Fruit fly (Drosophila melanogaster): ENCODE results near the gene CG15533.

Gene CG15533

dm6 chr3R:30428459-30428858, at the start of gene CG15533:
Gene CG15533, plus strand, starts transcription at chr3R:30428820.
- TF ChIP-seq grn (GFP tag; optimal IDR thresholded peaks at IDR 0.05) (no peak), yki (optimal IDR thresholded peaks at IDR 0.05) (no peak), CG12744 (GFP tag; optimal IDR thresholded peaks at IDR 0.05) (no peak), sug (tag; optimal IDR thresholded peaks at IDR 0.05) (peak; percentile 94), E2f1 (GFP tag; IDR thresholded peaks at IDR 0.05) (no peak), exex (tag; optimal IDR thresholded peaks at IDR 0.05) (peak; percentile 88), Hr51 (GFP tag; optimal IDR thresholded peaks at IDR 0.05) (no peak), Ets65A (GFP tag) (peak; percentile 52), cwo (GFP tag; optimal IDR thresholded peaks at IDR 0.05) (peak; percentile 2)

dm6 chr3R:30383181-30383580, 45.4 kb upstream of the CG15533 start:
- TF ChIP-seq hth (optimal IDR thresholded peaks at IDR 0.05) (peak; percentile 71), cad (GFP tag; optimal IDR thresholded peaks at IDR 0.05) (peak; percentile 87), prd (optimal IDR thresholded peaks at IDR 0.05) (no peak), prd (GFP tag; IDR thresholded peaks at IDR 0.05) (peak; percentile 17; the same call in 1 of the 3 replicates), Awh (GFP tag; IDR thresholded peaks at IDR 0.05) (no peak)

- TF ChIP-seq sug (tag; optimal IDR thresholded peaks at IDR 0.05) (peak; percentile 30), sim (GFP tag; IDR thresholded peaks at IDR 0.05) (no peak), CG8944 (GFP tag; optimal IDR thresholded peaks at IDR 0.05) (no peak), CG4820 (GFP tag; optimal IDR thresholded peaks at IDR 0.05) (no peak), Hmx (GFP tag; optimal IDR thresholded peaks at IDR 0.05) (no peak), E2f2 (GFP tag; IDR thresholded peaks at IDR 0.05) (no peak), CG7556 (GFP tag; optimal IDR thresholded peaks at IDR 0.05) (no peak), crol (GFP tag; IDR thresholded peaks at IDR 0.05) (no peak), MTF-1 (GFP tag; optimal IDR thresholded peaks at IDR 0.05; ENCODE audit: borderline replicate concordance) (peak; percentile 7), Nf-YA (GFP tag; IDR thresholded peaks at IDR 0.05) (no peak), CG1647 (GFP tag; optimal IDR thresholded peaks at IDR 0.05) (no peak), CG10979 (tag; optimal IDR thresholded peaks at IDR 0.05) (no peak), CG11723 (GFP tag; optimal IDR thresholded peaks at IDR 0.05) (no peak), wek (GFP tag; optimal IDR thresholded peaks at IDR 0.05) (no peak), CG7786 (GFP tag; optimal IDR thresholded peaks at IDR 0.05) (no peak), pzg (GFP tag; optimal IDR thresholded peaks at IDR 0.05) (no peak), Ets97D (GFP tag; optimal IDR thresholded peaks at IDR 0.05) (no peak), Kr (GFP tag; optimal IDR thresholded peaks at IDR 0.05) (no peak), gt (GFP tag; IDR thresholded peaks at IDR 0.05) (no peak), sima (GFP tag; optimal IDR thresholded peaks at IDR 0.05) (no peak), CG11093 (GFP tag; IDR thresholded peaks at IDR 0.05) (no peak), Jarid2 (GFP tag; optimal IDR thresholded peaks at IDR 0.05) (no peak), CG10959 (GFP tag; IDR thresholded peaks at IDR 0.05) (no peak), CG8290 (GFP tag; optimal IDR thresholded peaks at IDR 0.05) (no peak), CG8290 (tag; optimal IDR thresholded peaks at IDR 0.05) (no peak), crc (GFP tag; optimal IDR thresholded peaks at IDR 0.05) (no peak), Pdp1 (GFP tag; optimal IDR thresholded peaks at IDR 0.05) (peak in 1 of 2 experiments; percentile 83)
These were observed 43.1 kb upstream of the CG15533 start for dm6 chr3R:30385531-30385930.

Data from whole organism, embryonic.